Fruit fly (Drosophila melanogaster) whole organism, wandering third instar larva: Measurements from ENCODE around the gene Iyd.
"Not testable (repeated sequence)": the region's sequence is repeated elsewhere in the genome, so short reads cannot be mapped to it uniquely, and the experiment has no call there.

ENCODE experiments used
- Dfd ChIP-seq: fragments of >200 bp; optimal IDR thresholded peaks from 2 replicates; lab custom pipeline; 2017; ENCODE audit warnings: missing biosample characterization, missing genetic modification characterization
- HLH106 ChIP-seq: fragments of 200-800 bp; optimal IDR thresholded peaks from 3 replicates; lab custom pipeline; 2019; ENCODE audit warnings: missing biosample characterization, mild to moderate bottlenecking, missing genetic modification characterization, moderate library complexity
- Hr78 ChIP-seq: fragments of >200 bp; optimal IDR thresholded peaks from 2 replicates; lab custom pipeline; 2017; ENCODE audit warnings: missing biosample characterization, missing genetic modification characterization
- Hr83 ChIP-seq: fragments of 200-300 bp; sonication (Bioruptor generic); optimal IDR thresholded peaks from 2 replicates; lab custom pipeline; 2016; ENCODE audit warnings: missing biosample characterization, mild to moderate bottlenecking, missing genetic modification characterization, moderate library complexity; ENCODE audit not compliant: poor library complexity, severe bottlenecking
- Myc ChIP-seq: fragments of >200 bp; optimal IDR thresholded peaks from 2 replicates; lab custom pipeline; 2017
- N ChIP-seq: fragments of >200 bp; optimal IDR thresholded peaks from 2 replicates; lab custom pipeline; 2018; ENCODE audit warnings: missing biosample characterization, missing external identifiers, missing genetic modification characterization
- Vsx2 ChIP-seq: fragments of 200-300, 225-300 bp; sonication (Bioruptor generic); optimal IDR thresholded peaks from 2 replicates; lab custom pipeline; 2018; ENCODE audit warnings: missing biosample characterization, missing genetic modification characterization; ENCODE audit not compliant: partially characterized antibody
- ey ChIP-seq: fragments of 200-800 bp; sonication (Bioruptor generic); optimal IDR thresholded peaks from 2 replicates; lab custom pipeline; 2016; ENCODE audit warnings: missing biosample characterization, missing genetic modification characterization
- foxo ChIP-seq, 2 experiments: fragments of 200-800 bp; sonication (Bioruptor generic); optimal IDR thresholded peaks; 2 replicates in 1 of 2; 3 replicates in 1 of 2; lab custom pipeline; 2016 to 2017; ENCODE audit warnings: missing biosample characterization in 2 of 2, missing genetic modification characterization in 2 of 2
- fru ChIP-seq: fragments of 200-800 bp; sonication (Bioruptor generic); optimal IDR thresholded peaks from 3 replicates; lab custom pipeline; 2016; ENCODE audit warnings: missing biosample characterization, mild to moderate bottlenecking, missing genetic modification characterization
- pan ChIP-seq: fragments of >200 bp; optimal IDR thresholded peaks from 2 replicates; lab custom pipeline; 2017
- psq ChIP-seq: fragments of 200-800 bp; sonication (Bioruptor generic); optimal IDR thresholded peaks from 3 replicates; lab custom pipeline; 2017; ENCODE audit warnings: missing biosample characterization, mild to moderate bottlenecking, missing genetic modification characterization, moderate library complexity
- tai ChIP-seq: sonication (Bioruptor generic); optimal IDR thresholded peaks from 2 replicates; lab custom pipeline; 2016; ENCODE audit warnings: missing biosample characterization, missing genetic modification characterization
- usp ChIP-seq: fragments of >200 bp; optimal IDR thresholded peaks from 2 replicates; lab custom pipeline; 2017; ENCODE audit warnings: missing biosample characterization, missing genetic modification characterization

dm6 chr3L:11132055-11132454 is 36.0 kb upstream of the Iyd start, which contains the start of gene CG32074:
- not testable (repeated sequence) for TF ChIP-seq usp (GFP tag; lab: Kevin White, UChicago); Dfd (GFP tag; lab: Kevin White, UChicago); ey (GFP tag; lab: Kevin White, UChicago); tai (GFP tag; lab: Kevin White, UChicago); Vsx2 (GFP tag; lab: Kevin White, UChicago); Hr78 (GFP tag; lab: Kevin White, UChicago); fru (GFP tag; lab: Kevin White, UChicago); HLH106 (tag; lab: Kevin White, UChicago); psq; Hr83; N; foxo (GFP tag; optimal IDR thresholded peaks at IDR 0.05; lab: Kevin White, UChicago); pan; Myc (lab: Kevin White, UChicago)
